Worm (Caenorhabditis elegans): Measurements from ENCODE around the gene VF13D12L.3.

The VF13D12L.3 gene

DNA sequence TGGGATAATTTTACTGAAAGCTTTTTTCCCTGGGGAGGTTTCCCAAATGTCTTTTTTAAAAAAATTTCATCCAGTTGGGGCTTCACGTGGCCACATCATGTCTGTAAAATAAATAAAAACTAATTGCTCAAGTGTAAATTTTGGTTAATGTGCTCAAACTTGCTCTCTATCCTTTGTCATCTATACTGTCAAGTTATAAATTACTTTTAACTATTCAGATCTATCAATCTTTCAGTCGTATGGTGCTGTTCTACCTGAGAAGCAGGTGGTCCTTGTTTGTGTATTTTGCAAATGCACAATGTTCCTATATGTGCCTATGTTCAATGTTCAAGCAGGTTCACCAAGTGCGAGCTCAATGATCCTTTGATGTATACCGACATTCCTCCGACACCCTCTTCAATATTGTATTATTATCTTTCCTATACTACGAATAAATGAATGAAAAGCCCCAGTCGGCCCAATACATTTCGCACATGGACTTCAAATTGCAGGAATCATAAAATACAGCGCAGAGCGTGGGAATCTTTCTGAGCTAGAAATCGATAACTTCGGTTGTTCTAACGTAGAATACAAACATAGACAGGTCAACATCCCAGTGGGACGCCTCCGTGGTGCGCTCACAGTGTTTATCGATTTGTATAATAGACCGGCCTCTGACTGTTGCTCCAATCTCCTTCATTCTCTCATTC is 24.5 kb upstream of the VF13D12L.3 start, which contains the start of the genes sfxn-1.4 and C47D12.4:
Gene sfxn-1.4, minus strand, starts transcription at position 101 of the 689 bp plus-strand sequence.
Gene C47D12.4, plus strand, starts transcription at position 639 of the 689 bp plus-strand sequence.
- TF ChIP-seq unc-39 (tag; optimal IDR thresholded peaks at IDR 0.05): no peak

DNA sequence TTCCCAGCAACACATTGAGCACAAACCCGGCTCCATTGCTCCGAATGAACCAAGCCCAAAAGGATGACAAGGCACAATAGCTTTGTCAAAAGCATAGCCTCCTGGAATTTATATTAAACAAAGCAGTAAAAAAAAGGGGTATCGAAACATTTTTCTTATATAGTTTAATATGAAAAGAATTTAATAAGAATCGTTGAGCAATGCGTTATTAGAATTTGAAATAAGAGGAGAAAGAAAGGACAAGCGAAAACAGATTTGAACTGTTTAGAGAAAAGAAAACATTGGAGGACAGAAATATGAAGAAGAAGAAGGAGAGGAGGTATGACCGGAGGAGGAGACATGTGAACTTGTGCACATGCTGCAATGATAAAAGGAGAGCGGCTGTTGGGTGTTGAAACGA is 20.6 kb upstream of the VF13D12L.3 start, which contains the start of gene C47D12.5:
Gene C47D12.5, minus strand, starts transcription at position 101 of the 400 bp plus-strand sequence.
- TF ChIP-seq egl-5 (tag; optimal IDR thresholded peaks at IDR 0.05) (no peak), ceh-9 (tag; optimal IDR thresholded peaks at IDR 0.05) (no peak), ztf-11 (tag; optimal IDR thresholded peaks at IDR 0.05) (no peak), nhr-28 (tag; optimal IDR thresholded peaks at IDR 0.05) (no peak), pqm-1 (tag; optimal IDR thresholded peaks at IDR 0.05) (no peak)

DNA sequence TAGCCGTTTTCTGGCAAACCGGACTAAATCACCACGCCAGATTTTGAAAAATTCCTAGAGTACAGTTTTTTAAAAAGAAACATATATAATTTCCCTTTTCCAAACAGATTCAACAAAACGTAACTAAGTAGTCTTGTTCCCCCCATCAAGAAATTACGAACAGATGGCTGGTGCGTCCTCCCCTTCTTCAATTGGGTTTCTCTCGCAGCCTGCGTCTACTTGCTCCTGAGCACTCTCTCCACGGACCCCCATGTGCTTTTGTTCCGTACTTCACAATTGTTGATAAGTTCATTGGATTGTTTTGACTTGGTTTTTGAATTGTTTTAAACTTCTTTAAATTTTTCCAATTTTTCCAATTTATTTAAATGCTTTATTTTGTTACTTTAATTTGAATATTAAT is 17.8 kb upstream of the VF13D12L.3 start:
- TF ChIP-seq ZK546.5 (tag; optimal IDR thresholded peaks at IDR 0.05): no peak
- no peak for TF ChIP-seq fos-1 (tag; optimal IDR thresholded peaks at IDR 0.05)
- no peak for TF ChIP-seq nhr-76 (tag; optimal IDR thresholded peaks at IDR 0.05)
- no peak for TF ChIP-seq ceh-28 (tag; optimal IDR thresholded peaks at IDR 0.05)
- TF ChIP-seq daf-12 (tag; optimal IDR thresholded peaks at IDR 0.05): no peak
- peak; percentile 15 for TF ChIP-seq pha-4 (tag; optimal IDR thresholded peaks at IDR 0.05)
- no peak for TF ChIP-seq nhr-12 (tag; optimal IDR thresholded peaks at IDR 0.05)
- no peak for TF ChIP-seq pqm-1 (tag; optimal IDR thresholded peaks at IDR 0.05)
- TF ChIP-seq hmg-11 (tag; optimal IDR thresholded peaks at IDR 0.05): peak; percentile 29
- no peak for TF ChIP-seq sea-2 (GFP tag; optimal IDR thresholded peaks at IDR 0.05)
- no peak for TF ChIP-seq nhr-25 (tag; optimal IDR thresholded peaks at IDR 0.05)

DNA sequence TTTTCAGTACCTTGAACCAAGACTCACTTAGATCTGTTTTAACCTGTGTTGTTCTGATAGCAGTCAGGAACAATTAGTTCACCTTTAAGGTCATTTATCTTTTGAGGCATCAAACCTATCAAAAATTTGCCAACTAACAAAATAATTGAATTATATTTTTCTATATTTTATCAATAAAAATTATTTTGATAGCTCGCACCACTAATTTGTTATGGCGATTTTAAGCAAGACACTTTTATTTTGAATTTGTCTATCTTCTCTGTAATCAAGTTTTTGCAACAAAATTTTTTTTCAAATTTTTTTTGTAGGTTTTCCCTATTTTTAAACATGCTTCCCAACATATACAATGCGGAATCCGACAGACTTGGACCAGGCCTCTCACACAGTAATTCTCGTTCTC is 17.2 kb upstream of the VF13D12L.3 start, which contains the start of gene kel-1:
Gene kel-1, plus strand, starts transcription at position 301 of the 400 bp plus-strand sequence.
- no peak for TF ChIP-seq R02D3.7 (tag; optimal IDR thresholded peaks at IDR 0.05)
- TF ChIP-seq ztf-11 (tag; optimal IDR thresholded peaks at IDR 0.05): no peak
- no peak for TF ChIP-seq hmg-11 (tag; optimal IDR thresholded peaks at IDR 0.05)
- no peak for TF ChIP-seq nhr-12 (tag; optimal IDR thresholded peaks at IDR 0.05)
- no peak for TF ChIP-seq nhr-43 (tag; optimal IDR thresholded peaks at IDR 0.05; ENCODE audit: poor library complexity, severe bottlenecking)
- TF ChIP-seq ceh-16 (tag; optimal IDR thresholded peaks at IDR 0.05): no peak
- TF ChIP-seq fkh-10 (GFP tag; optimal IDR thresholded peaks at IDR 0.05): no peak
- TF ChIP-seq nhr-11 (tag; optimal IDR thresholded peaks at IDR 0.05): no peak
- TF ChIP-seq nhr-67 (tag; optimal IDR thresholded peaks at IDR 0.05): no peak

DNA sequence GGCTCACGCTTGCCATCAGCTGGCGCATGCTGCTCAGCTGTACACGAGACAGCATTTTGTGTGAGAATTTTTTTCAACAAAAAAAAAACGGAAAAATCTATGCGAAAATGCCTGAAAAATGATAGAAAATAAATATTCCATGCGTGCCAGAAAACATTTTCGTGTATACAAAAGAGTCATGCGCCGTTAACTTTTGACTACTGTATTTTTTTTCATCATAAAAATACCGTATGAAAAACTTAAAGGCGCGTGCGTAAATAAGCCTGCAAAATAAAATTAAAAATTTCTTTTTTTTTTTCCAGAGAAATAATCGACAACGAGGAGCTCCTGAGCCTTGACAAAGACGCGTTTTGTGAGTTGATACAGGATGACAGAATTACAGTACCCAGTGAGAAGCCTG is 15.9 kb upstream of the VF13D12L.3 start:
- TF ChIP-seq nhr-23 (tag; optimal IDR thresholded peaks at IDR 0.05): no peak
- no peak for TF ChIP-seq elt-1 (tag; optimal IDR thresholded peaks at IDR 0.05)
- TF ChIP-seq daf-12 (tag; optimal IDR thresholded peaks at IDR 0.05): no peak
- TF ChIP-seq hmg-11 (tag; optimal IDR thresholded peaks at IDR 0.05): no peak
- no peak for TF ChIP-seq ceh-16 (tag; optimal IDR thresholded peaks at IDR 0.05)
- TF ChIP-seq eor-1 (tag; optimal IDR thresholded peaks at IDR 0.05): no peak
- TF ChIP-seq egl-27 (tag; optimal IDR thresholded peaks at IDR 0.05): no peak
- no peak for TF ChIP-seq ceh-82 (tag; optimal IDR thresholded peaks at IDR 0.05)

DNA sequence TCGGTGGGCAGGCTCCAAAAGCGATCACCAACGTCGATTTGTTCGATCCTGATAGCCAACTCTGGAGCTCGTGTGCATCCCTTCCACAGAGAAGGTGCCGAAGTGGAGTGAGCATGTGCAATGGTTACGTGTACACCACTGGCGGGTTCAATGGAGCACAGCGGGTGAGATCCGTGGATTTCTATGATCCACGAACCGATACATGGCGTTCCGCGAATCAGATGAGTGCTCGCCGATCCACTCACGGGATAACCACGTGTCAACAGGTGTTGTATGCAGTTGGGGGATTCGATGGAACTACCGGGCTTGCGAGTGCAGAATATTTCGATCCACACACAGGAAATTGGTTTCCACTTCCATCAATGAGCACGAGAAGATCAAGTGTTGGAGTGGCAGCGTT is 14.9 kb upstream of the VF13D12L.3 start:
- TF ChIP-seq nhr-77 (tag; optimal IDR thresholded peaks at IDR 0.05) (no peak), nhr-23 (tag; optimal IDR thresholded peaks at IDR 0.05) (no peak), egl-27 (tag; optimal IDR thresholded peaks at IDR 0.05) (no peak), zag-1 (tag; optimal IDR thresholded peaks at IDR 0.05) (no peak), ama-1 (optimal IDR thresholded peaks at IDR 0.05) (no peak), fkh-2 (tag; optimal IDR thresholded peaks at IDR 0.05) (no peak), fkh-10 (GFP tag; optimal IDR thresholded peaks at IDR 0.05) (no peak), ceh-16 (tag; optimal IDR thresholded peaks at IDR 0.05) (no peak), egl-5 (tag; optimal IDR thresholded peaks at IDR 0.05) (no peak), mml-1 (tag; optimal IDR thresholded peaks at IDR 0.05) (no peak), elt-3 (tag; optimal IDR thresholded peaks at IDR 0.05) (no peak), sea-2 (GFP tag; optimal IDR thresholded peaks at IDR 0.05) (no peak), nhr-28 (tag; optimal IDR thresholded peaks at IDR 0.05) (no peak), nhr-11 (tag; optimal IDR thresholded peaks at IDR 0.05) (no peak), jun-1 (tag; optimal IDR thresholded peaks at IDR 0.05) (no peak), ceh-82 (tag; optimal IDR thresholded peaks at IDR 0.05) (no peak), elt-1 (tag; optimal IDR thresholded peaks at IDR 0.05) (no peak), lsy-12 (tag; optimal IDR thresholded peaks at IDR 0.05) (no peak), daf-12 (tag; optimal IDR thresholded peaks at IDR 0.05) (no peak)

All from whole organism, L3 larva.